Worm (Caenorhabditis elegans) whole organism, L3 larva: ENCODE measurements around the gene F21G4.1.

Source experiments
- ZK546.5 ChIP-seq: sonication (generic microtip); optimal IDR thresholded peaks from 2 replicates; lab custom pipeline; 2017; ENCODE audit warnings: missing biosample characterization, missing genetic modification characterization
- ceh-16 ChIP-seq: sonication (generic microtip); optimal IDR thresholded peaks from 2 replicates; lab custom pipeline; 2017; ENCODE audit warnings: missing biosample characterization, missing genetic modification characterization
- ceh-82 ChIP-seq: fragments of 150-350 bp; optimal IDR thresholded peaks from 2 replicates; lab custom pipeline; 2014; ENCODE audit warnings: missing biosample characterization, missing genetic modification characterization
- ceh-9 ChIP-seq: sonication (generic microtip); optimal IDR thresholded peaks from 2 replicates; lab custom pipeline; 2018; ENCODE audit warnings: missing biosample characterization, missing genetic modification characterization
- daf-12 ChIP-seq: fragments of 150-350 bp; optimal IDR thresholded peaks from 2 replicates; lab custom pipeline; 2014; ENCODE audit warnings: missing biosample characterization, missing genetic modification reagents, missing genetic modification characterization
- egl-5 ChIP-seq: fragments of 150-350 bp; optimal IDR thresholded peaks from 2 replicates; lab custom pipeline; 2017; ENCODE audit warnings: missing biosample characterization, missing genetic modification reagents, missing genetic modification characterization, inconsistent platforms
- elt-1 ChIP-seq: fragments of 150-350 bp; optimal IDR thresholded peaks from 2 replicates; lab custom pipeline; 2014; ENCODE audit warnings: missing biosample characterization, missing genetic modification characterization
- eor-1 ChIP-seq, 2 experiments: fragments of 150-350 bp; optimal IDR thresholded peaks; 2 replicates each; lab custom pipeline; 2014 to 2018; ENCODE audit warnings: missing biosample characterization in 2 of 2, missing genetic modification characterization in 2 of 2
- fkh-10 ChIP-seq: sonication (generic microtip); optimal IDR thresholded peaks from 2 replicates; lab custom pipeline; 2017; ENCODE audit warnings: missing biosample characterization, missing genetic modification reagents, missing genetic modification characterization
- hmg-11 ChIP-seq: sonication (generic microtip); optimal IDR thresholded peaks from 2 replicates; lab custom pipeline; 2016; ENCODE audit warnings: missing genetic modification characterization, missing compliant biosample characterization
- lin-15B ChIP-seq: fragments of 150-350 bp; optimal IDR thresholded peaks from 2 replicates; lab custom pipeline; 2014; ENCODE audit warnings: missing biosample characterization, missing genetic modification characterization
- lin-39 ChIP-seq: fragments of 150-350 bp; optimal IDR thresholded peaks from 2 replicates; lab custom pipeline; 2018; ENCODE audit warnings: missing biosample characterization, missing genetic modification reagents, missing genetic modification characterization
- mdl-1 ChIP-seq: fragments of 150-350 bp; optimal IDR thresholded peaks from 2 replicates; lab custom pipeline; 2014; ENCODE audit warnings: missing biosample characterization, missing genetic modification characterization
- nfya-1 ChIP-seq: sonication (generic microtip); optimal IDR thresholded peaks from 2 replicates; lab custom pipeline; 2017; ENCODE audit warnings: missing genetic modification characterization, mild to moderate bottlenecking, missing compliant biosample characterization, antibody characterized with exemption, moderate library complexity; ENCODE audit not compliant: insufficient read depth
- nhr-11 ChIP-seq: fragments of 150-350 bp; optimal IDR thresholded peaks from 2 replicates; lab custom pipeline; 2014; ENCODE audit warnings: missing biosample characterization, missing genetic modification characterization
- nhr-23 ChIP-seq: fragments of 150-350 bp; optimal IDR thresholded peaks from 2 replicates; lab custom pipeline; 2014; ENCODE audit warnings: missing biosample characterization, missing genetic modification reagents, missing genetic modification characterization
- nhr-237 ChIP-seq: fragments of 150-350 bp; optimal IDR thresholded peaks from 2 replicates; lab custom pipeline; 2014; ENCODE audit warnings: missing biosample characterization, missing genetic modification characterization
- nhr-25 ChIP-seq: sonication (generic microtip); optimal IDR thresholded peaks from 2 replicates; lab custom pipeline; 2017; ENCODE audit warnings: missing biosample characterization, missing genetic modification characterization
- pqm-1 ChIP-seq: fragments of 150-350 bp; optimal IDR thresholded peaks from 2 replicates; lab custom pipeline; 2017; ENCODE audit warnings: missing biosample characterization, missing genetic modification characterization, inconsistent platforms
- snpc-4 ChIP-seq: fragments of 150-350 bp; optimal IDR thresholded peaks from 2 replicates; lab custom pipeline; 2014; ENCODE audit warnings: missing biosample characterization, missing genetic modification characterization
- tbx-2 ChIP-seq: sonication (generic microtip); optimal IDR thresholded peaks from 2 replicates; lab custom pipeline; 2016; ENCODE audit warnings: mild to moderate bottlenecking, missing genetic modification characterization, missing compliant biosample characterization
- zag-1 ChIP-seq: fragments of 150-350 bp; optimal IDR thresholded peaks from 2 replicates; lab custom pipeline; 2014; ENCODE audit warnings: missing biosample characterization, missing genetic modification characterization
- ztf-4 ChIP-seq: fragments of 150-350 bp; optimal IDR thresholded peaks from 2 replicates; lab custom pipeline; 2014; ENCODE audit warnings: missing biosample characterization, missing genetic modification characterization

F21G4.1 gene

DNA sequence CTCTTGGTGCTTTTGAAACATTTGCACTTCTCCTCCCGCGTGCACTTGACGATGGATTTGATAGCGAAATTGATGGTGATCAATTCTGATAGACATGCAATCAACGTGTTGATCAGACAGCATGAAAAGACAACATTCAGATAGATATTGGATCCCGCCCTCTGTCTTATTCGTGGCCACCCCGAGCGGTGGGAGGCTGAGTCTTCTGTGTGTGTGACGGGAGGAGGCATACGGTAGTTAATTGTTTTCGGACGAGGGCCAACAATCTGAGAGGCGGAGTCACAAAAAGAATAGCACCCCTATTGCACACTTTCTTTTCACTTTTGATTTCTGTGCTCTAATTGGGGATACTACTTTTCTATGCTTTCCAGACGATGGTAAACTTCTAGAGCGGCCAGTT, 46.2 kb downstream of the F21G4.1 start:
- TF ChIP-seq nhr-237 (tag; lab: Kevin White, UChicago) (no peak), nfya-1 (tag; lab: Kevin White, UChicago) (peak; percentile 26)

DNA sequence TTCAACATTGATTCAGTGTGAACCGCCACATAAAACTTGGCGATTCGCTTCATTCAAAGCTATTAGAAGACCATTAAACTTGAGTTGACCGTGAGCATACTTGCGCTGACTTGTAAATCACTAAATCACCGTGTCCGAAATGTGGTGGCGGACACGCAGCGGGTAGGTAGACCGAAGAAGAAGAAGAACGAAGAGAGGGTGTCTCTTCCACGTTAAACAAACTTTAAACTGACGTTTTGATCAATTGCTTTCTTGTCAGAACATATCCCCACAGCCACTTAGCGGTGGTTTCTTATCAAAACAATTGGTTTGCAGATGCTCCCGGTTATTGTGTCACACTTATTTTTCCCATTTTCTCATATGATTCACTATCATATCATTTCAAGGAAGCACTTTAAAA, 48.6 kb downstream of the F21G4.1 start:
- TF ChIP-seq egl-5: peak; percentile 16
- TF ChIP-seq ztf-4: no peak
- TF ChIP-seq, all 47 proteins: peak for 1

DNA sequence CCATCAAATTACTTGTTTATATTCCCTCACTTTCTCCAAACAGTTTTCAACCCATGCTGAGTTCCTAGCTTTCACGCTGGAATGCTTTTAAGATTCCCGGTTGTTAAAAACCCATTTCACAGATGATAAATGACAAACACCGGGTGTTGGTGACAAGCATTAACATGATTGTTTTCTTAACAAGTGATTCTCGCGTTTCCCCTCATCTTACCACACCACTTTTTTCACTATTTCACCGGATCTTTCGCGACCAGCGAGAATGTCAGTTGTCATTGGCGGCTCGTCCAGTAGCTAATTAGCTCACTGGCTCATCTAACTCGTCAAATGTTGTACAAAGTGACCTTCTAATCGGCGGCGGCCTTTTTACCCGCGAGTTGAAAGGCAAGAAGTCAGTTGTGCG, 50.0 kb downstream of the F21G4.1 start:
- TF ChIP-seq daf-12 (tag; lab: Kevin White, UChicago) (no peak), egl-5 (peak; percentile 85), nfya-1 (tag; lab: Kevin White, UChicago) (peak; percentile 25), lin-39 (tag; lab: Kevin White, UChicago) (peak; percentile 22)

ce11 chrX:9840864-9841263, 51.3 kb downstream of the F21G4.1 start:
- no peak for TF ChIP-seq ceh-82 (tag; lab: Kevin White, UChicago)
- no peak for TF ChIP-seq tbx-2 (tag; lab: Kevin White, UChicago)
- no peak for TF ChIP-seq nfya-1 (tag; lab: Kevin White, UChicago)
- TF ChIP-seq zag-1: no peak
- no peak for TF ChIP-seq nhr-25 (tag; lab: Kevin White, UChicago)
- TF ChIP-seq elt-1 (tag; lab: Kevin White, UChicago): no peak
- TF ChIP-seq ceh-9 (tag; lab: Kevin White, UChicago): no peak
- no peak for TF ChIP-seq eor-1 (tag; optimal IDR thresholded peaks at IDR 0.05; lab: Kevin White, UChicago)
- no peak for TF ChIP-seq ZK546.5 (tag; lab: Kevin White, UChicago)
- TF ChIP-seq mdl-1 (tag; lab: Kevin White, UChicago): no peak
- TF ChIP-seq nhr-11 (tag; lab: Kevin White, UChicago): no peak
- no peak for TF ChIP-seq snpc-4 (tag; lab: Kevin White, UChicago)
- no peak for TF ChIP-seq fkh-10 (GFP tag; lab: Kevin White, UChicago)
- TF ChIP-seq pqm-1 (tag; lab: Kevin White, UChicago): no peak
- TF ChIP-seq nhr-23 (tag; lab: Kevin White, UChicago): no peak
- TF ChIP-seq hmg-11 (tag; lab: Kevin White, UChicago): no peak
- TF ChIP-seq ceh-16 (tag; lab: Kevin White, UChicago): no peak
- TF ChIP-seq lin-15B (tag; lab: Kevin White, UChicago): no peak
